Worm (Caenorhabditis elegans): ENCODE data around the gene hrpl-1.
A peak's percentile ranks its signal among the peaks of the same experiment; 100 is the strongest.
"Not testable (repeated sequence)": the region's sequence is repeated elsewhere in the genome, so short reads cannot be mapped to it uniquely, and the experiment has no call there.

The hrpl-1 gene

ce11 chrII:6891838-6892237 lies 6.7 kb upstream of the hrpl-1 start (continued):
- TF ChIP-seq skn-1 (tag; optimal IDR thresholded peaks at IDR 0.05) (peak; percentile 64), nhr-77 (tag; optimal IDR thresholded peaks at IDR 0.05) (peak; percentile 48), aha-1 (tag; optimal IDR thresholded peaks at IDR 0.05) (no peak)

DNA sequence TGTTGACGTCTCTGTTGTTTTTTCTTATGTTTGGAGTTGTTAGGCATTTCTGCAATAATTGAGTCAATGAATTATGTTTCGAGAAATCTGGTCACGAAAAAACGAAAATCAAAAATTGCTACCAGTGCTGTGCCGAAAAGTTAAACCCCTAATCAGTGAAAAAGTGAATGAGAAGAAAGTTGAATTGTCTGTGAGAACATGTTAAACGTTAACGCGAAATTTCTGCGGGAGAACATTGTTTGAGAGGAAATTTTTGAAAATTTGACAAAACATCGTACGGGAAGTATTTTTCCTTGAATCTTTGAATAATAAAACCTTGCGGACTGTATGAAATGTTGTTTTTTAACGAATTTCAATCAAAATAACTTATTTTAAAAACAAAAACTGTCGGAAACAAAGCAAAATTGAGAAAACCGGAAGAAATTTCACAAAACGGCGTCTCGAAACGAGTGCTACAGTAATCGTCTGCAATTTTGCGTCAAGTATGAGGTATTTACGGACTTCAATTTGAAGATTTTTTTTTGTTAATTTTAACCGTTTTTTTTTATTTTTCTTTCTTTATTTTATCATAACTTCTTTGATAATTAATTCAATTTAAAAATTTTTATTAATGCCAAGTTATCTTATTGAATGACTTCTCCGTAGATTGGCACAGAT lies 4.8 kb upstream of the hrpl-1 start, which contains the start of gene adal-1:
TSS of gene adal-1 (minus strand) at position 51 of the 657 bp plus-strand sequence.
- no peak for TF ChIP-seq skn-1 (tag; optimal IDR thresholded peaks at IDR 0.05)
- no peak for TF ChIP-seq mab-9 (GFP tag; IDR thresholded peaks at IDR 0.05)
- no peak for TF ChIP-seq nhr-28 (tag; optimal IDR thresholded peaks at IDR 0.05)
- no peak for TF ChIP-seq nhr-237 (tag; optimal IDR thresholded peaks at IDR 0.05)
- TF ChIP-seq fkh-4 (tag; optimal IDR thresholded peaks at IDR 0.05; ENCODE audit: borderline replicate concordance) = no peak
- no peak for TF ChIP-seq mef-2 (tag; optimal IDR thresholded peaks at IDR 0.05)
- TF ChIP-seq nhr-90 (tag; optimal IDR thresholded peaks at IDR 0.05; ENCODE audit: poor library complexity) = no peak
- peak in 1 of 2 experiments; percentile 37 for TF ChIP-seq lsy-2 (tag; optimal IDR thresholded peaks at IDR 0.05)
- no peak for TF ChIP-seq ceh-82 (tag; optimal IDR thresholded peaks at IDR 0.05)
- TF ChIP-seq lin-39 (tag; optimal IDR thresholded peaks at IDR 0.05) = no peak
- TF ChIP-seq nhr-85 (tag) = no peak
- TF ChIP-seq pax-3 (tag; optimal IDR thresholded peaks at IDR 0.05) = no peak
- TF ChIP-seq mdl-1 (tag; optimal IDR thresholded peaks at IDR 0.05) = no peak
- no peak for TF ChIP-seq unc-62 (GFP tag; optimal IDR thresholded peaks at IDR 0.05)
- TF ChIP-seq blmp-1 (tag; optimal IDR thresholded peaks at IDR 0.05) = peak; percentile 43
- TF ChIP-seq ceh-63 (GFP tag; optimal IDR thresholded peaks at IDR 0.05) = no peak
- peak in 1 of 2 experiments; percentile 20 for TF ChIP-seq efl-1 (optimal IDR thresholded peaks at IDR 0.05)
- TF ChIP-seq efl-1 (GFP tag; optimal IDR thresholded peaks at IDR 0.05 in 1 of 2) = peak in 1 of 2 experiments; percentile 81
- no peak for TF ChIP-seq lin-14 (GFP tag; optimal IDR thresholded peaks at IDR 0.05)
- TF ChIP-seq ces-1 (GFP tag; optimal IDR thresholded peaks at IDR 0.05) = no peak
- TF ChIP-seq snpc-4 (tag; optimal IDR thresholded peaks at IDR 0.05) = no peak

DNA sequence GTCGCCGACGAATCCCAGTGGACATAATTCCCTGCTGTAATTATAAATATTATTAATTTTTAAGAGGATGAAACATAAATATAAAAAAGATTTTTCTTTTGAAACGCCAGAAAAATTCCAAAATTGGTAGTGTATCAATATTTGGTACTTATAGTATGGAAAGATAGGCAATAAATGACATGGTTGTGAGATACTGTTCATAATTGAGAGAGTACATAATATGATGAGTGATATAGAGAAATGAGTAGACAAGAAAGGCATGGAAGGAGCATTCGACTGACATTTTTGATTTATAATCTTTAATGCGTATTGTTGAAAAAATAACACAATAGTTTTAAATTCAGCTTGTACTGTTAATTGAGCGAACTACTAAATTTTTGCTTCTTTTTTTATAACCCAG lies 1.0 kb upstream of the hrpl-1 start, which contains the start of gene C44B7.11:
TSS of gene C44B7.11 (minus strand) at position 34 of the 400 bp plus-strand sequence.
- no peak for TF ChIP-seq nhr-84 (tag; optimal IDR thresholded peaks at IDR 0.05)
- TF ChIP-seq efl-1 (optimal IDR thresholded peaks at IDR 0.05) = no peak
- peak in 1 of 2 experiments; percentile 11 for TF ChIP-seq efl-1 (GFP tag; optimal IDR thresholded peaks at IDR 0.05 in 1 of 2)
- TF ChIP-seq nhr-77 (tag; optimal IDR thresholded peaks at IDR 0.05) = no peak
- TF ChIP-seq mep-1 (tag; optimal IDR thresholded peaks at IDR 0.05) = peak; percentile 5
- TF ChIP-seq blmp-1 (tag; optimal IDR thresholded peaks at IDR 0.05) = peak; percentile 19

DNA sequence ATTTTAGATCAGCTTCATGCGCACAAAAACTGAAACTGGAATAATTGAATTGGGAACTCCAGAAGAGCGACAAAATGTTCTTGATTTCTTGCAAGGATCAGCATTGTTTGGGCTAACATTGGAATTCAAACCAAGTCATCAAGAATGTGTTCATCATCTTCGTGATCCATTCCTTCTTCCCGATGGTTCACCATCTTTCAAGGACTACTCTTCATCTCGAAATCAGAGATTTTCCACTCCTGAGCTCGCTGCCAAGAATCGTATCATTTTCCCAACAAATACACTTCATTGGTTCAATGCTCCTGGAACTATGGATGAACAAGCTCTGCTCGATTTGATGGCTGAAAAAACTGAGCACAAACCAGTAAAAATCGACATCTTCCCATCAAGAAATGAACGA lies 2.2 kb downstream of the hrpl-1 start:
- TF ChIP-seq hpl-2 (GFP tag; optimal IDR thresholded peaks at IDR 0.05) (no peak), ceh-82 (tag; optimal IDR thresholded peaks at IDR 0.05) (no peak)

- TF ChIP-seq dsc-1 (tag; optimal IDR thresholded peaks at IDR 0.05) = no peak
- no peak for TF ChIP-seq efl-1 (optimal IDR thresholded peaks at IDR 0.05)
- peak in 1 of 2 experiments; percentile 22 for TF ChIP-seq efl-1 (GFP tag; optimal IDR thresholded peaks at IDR 0.05 in 1 of 2)
Observed at ce11 chrII:6901795-6902194, 3.3 kb downstream of the hrpl-1 start, which contains the start of gene psmd-9. Gene psmd-9 (plus strand): TSS chrII:6902095.

DNA sequence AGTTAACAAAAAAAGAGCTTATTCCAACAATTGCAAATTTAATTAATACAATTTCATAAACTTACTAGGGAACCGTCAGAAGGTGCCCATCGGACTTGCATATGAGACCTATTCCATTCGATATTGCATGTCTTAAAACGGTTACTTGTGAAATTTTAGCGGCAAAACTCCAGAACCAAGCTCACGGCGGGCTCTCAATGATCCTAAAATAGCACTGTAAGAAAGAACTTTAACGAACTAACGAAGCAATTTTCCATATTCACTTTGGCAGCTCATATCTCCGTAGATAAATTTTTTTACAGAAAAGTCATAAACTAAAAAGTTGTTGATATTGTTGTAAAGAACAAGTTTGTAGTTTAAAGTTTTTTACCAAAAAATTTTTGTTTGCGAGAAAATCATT lies 9.1 kb downstream of the hrpl-1 start, which contains the start of gene B0252.3:
TSS of gene B0252.3 (minus strand) at position 101 of the 400 bp plus-strand sequence.
- TF ChIP-seq ceh-8 (GFP tag; optimal IDR thresholded peaks at IDR 0.05); mdl-1 (tag; optimal IDR thresholded peaks at IDR 0.05); dpl-1 (GFP tag; optimal IDR thresholded peaks at IDR 0.05): not testable (repeated sequence)

DNA sequence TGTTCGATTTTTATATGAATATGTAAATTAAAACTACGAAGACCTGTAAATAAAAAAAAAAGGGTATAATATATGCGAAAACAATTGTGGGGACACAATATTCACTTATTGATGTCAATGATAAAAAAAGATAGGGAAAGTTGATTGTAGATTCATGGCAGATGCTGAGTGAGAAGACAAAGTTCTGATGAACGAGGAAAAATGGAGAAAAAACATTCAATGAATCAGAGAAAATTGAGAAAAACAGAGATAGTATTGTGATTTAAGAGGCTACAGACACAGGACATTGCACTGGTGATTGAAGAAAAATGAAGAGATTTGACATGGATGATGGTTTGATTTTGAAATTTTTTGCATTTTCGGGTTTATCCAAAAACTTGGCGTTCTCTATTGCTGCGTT lies 10.2 kb downstream of the hrpl-1 start:
- TF ChIP-seq nhr-76 (tag; optimal IDR thresholded peaks at IDR 0.05) = no peak
- peak; percentile 83 for TF ChIP-seq blmp-1 (tag; optimal IDR thresholded peaks at IDR 0.05)
- TF ChIP-seq mep-1 (tag; optimal IDR thresholded peaks at IDR 0.05) = no peak
- TF ChIP-seq rnt-1 (tag; optimal IDR thresholded peaks at IDR 0.05) = peak; percentile 7
- no peak for TF ChIP-seq unc-130 (tag; optimal IDR thresholded peaks at IDR 0.05)
- no peak for TF ChIP-seq fkh-8 (tag; optimal IDR thresholded peaks at IDR 0.05)
- TF ChIP-seq ceh-88 (GFP tag; IDR thresholded peaks at IDR 0.05) = no peak
- TF ChIP-seq hlh-17 (GFP tag; optimal IDR thresholded peaks at IDR 0.05; ENCODE audit: borderline replicate concordance) = no peak
- no peak for TF ChIP-seq fkh-10 (GFP tag; optimal IDR thresholded peaks at IDR 0.05)
- peak; percentile 11 for TF ChIP-seq lir-3 (tag; optimal IDR thresholded peaks at IDR 0.05; ENCODE audit: poor library complexity)
- TF ChIP-seq alr-1 (tag; optimal IDR thresholded peaks at IDR 0.05; ENCODE audit: borderline replicate concordance) = no peak
- no peak for TF ChIP-seq ceh-8 (GFP tag; optimal IDR thresholded peaks at IDR 0.05)
- no peak for TF ChIP-seq efl-1 (optimal IDR thresholded peaks at IDR 0.05)
- peak; percentile 13 to 84 for TF ChIP-seq efl-1 (GFP tag; optimal IDR thresholded peaks at IDR 0.05 in 1 of 2)
- peak; percentile 4 to 28 for TF ChIP-seq lsy-2 (tag; optimal IDR thresholded peaks at IDR 0.05)
- TF ChIP-seq ceh-90 (tag; optimal IDR thresholded peaks at IDR 0.05) = no peak

Data from whole organism, L1 larva.